Worm (Caenorhabditis elegans): Measurements from ENCODE around the gene B0554.4.

ce11 chrV:439183-439749 is 10.3 kb downstream of the B0554.4 start:
- no peak for TF ChIP-seq fkh-10 (GFP tag; optimal IDR thresholded peaks at IDR 0.05)
- TF ChIP-seq nfya-1 (tag; optimal IDR thresholded peaks at IDR 0.05): no peak
